Fruit fly (Drosophila melanogaster) whole organism, embryonic: ENCODE results near the gene CG4709.

Source experiments
- Aef1 ChIP-seq: fragments of 200-800 bp; sonication (Bioruptor generic); IDR thresholded peaks from 3 replicates; pipeline ENCODE4 v1.3.6; 2022; ENCODE audit warnings: missing biosample characterization, missing genetic modification characterization
- CG10543 ChIP-seq: fragments of 200-800 bp; sonication (Bioruptor generic); optimal IDR thresholded peaks from 3 replicates; lab custom pipeline; 2017; ENCODE audit warnings: missing biosample characterization, mild to moderate bottlenecking, missing genetic modification characterization, moderate library complexity
- CG10565 ChIP-seq: fragments of 200-800 bp; sonication (Bioruptor generic); optimal IDR thresholded peaks from 3 replicates; lab custom pipeline; 2016; ENCODE audit warnings: missing biosample characterization, mild to moderate bottlenecking, missing genetic modification characterization
- CG10979 ChIP-seq: fragments of 200-800 bp; sonication (Bioruptor generic); optimal IDR thresholded peaks from 2 replicates; lab custom pipeline; 2018; ENCODE audit warnings: missing biosample characterization, mild to moderate bottlenecking, missing genetic modification characterization, moderate library complexity
- CG12071 ChIP-seq: fragments of 200-800 bp; sonication (Bioruptor generic); optimal IDR thresholded peaks from 3 replicates; lab custom pipeline; 2018; ENCODE audit warnings: missing biosample characterization, mild to moderate bottlenecking, missing genetic modification characterization
- CG12744 ChIP-seq: fragments of 200-800 bp; sonication (Bioruptor generic); optimal IDR thresholded peaks from 2 replicates; lab custom pipeline; 2016; ENCODE audit warnings: missing biosample characterization, missing genetic modification characterization
- CG13424 ChIP-seq: fragments of 200-800 bp; sonication (Bioruptor generic); optimal IDR thresholded peaks from 2 replicates; lab custom pipeline; 2019; ENCODE audit warnings: missing biosample characterization, mild to moderate bottlenecking, missing genetic modification characterization, moderate library complexity
- CG14050 ChIP-seq: fragments of 200-800 bp; sonication (Bioruptor generic); IDR thresholded peaks from 3 replicates; pipeline ENCODE4 v1.3.6; 2022; ENCODE audit warnings: missing biosample characterization, missing genetic modification characterization
- CG1529 ChIP-seq: fragments of 200-800 bp; sonication (Bioruptor generic); optimal IDR thresholded peaks from 3 replicates; lab custom pipeline; 2018; ENCODE audit warnings: missing biosample characterization, missing genetic modification characterization
- CG17186 ChIP-seq: fragments of 200-800 bp; sonication (Bioruptor generic); optimal IDR thresholded peaks from 3 replicates; lab custom pipeline; 2017; ENCODE audit warnings: missing biosample characterization, missing genetic modification reagents, missing genetic modification characterization
- CG17328 ChIP-seq: fragments of 200-800 bp; sonication (Bioruptor generic); IDR thresholded peaks from 2 replicates; pipeline ENCODE4 v1.3.6; 2022; ENCODE audit warnings: missing biosample characterization, missing genetic modification characterization
- CG17385 ChIP-seq: fragments of 200-800 bp; sonication (Bioruptor generic); optimal IDR thresholded peaks from 3 replicates; lab custom pipeline; 2018; ENCODE audit warnings: missing biosample characterization, mild to moderate bottlenecking, missing genetic modification characterization
- CG17568 ChIP-seq: fragments of 200-800 bp; sonication (Bioruptor generic); optimal IDR thresholded peaks from 2 replicates; lab custom pipeline; 2018; ENCODE audit warnings: missing biosample characterization, mild to moderate bottlenecking, missing genetic modification characterization, moderate library complexity
- CG1792 ChIP-seq: fragments of 200-800 bp; sonication (Bioruptor generic); optimal IDR thresholded peaks from 2 replicates; lab custom pipeline; 2016; ENCODE audit warnings: missing biosample characterization, missing genetic modification characterization
- CG2120 ChIP-seq: fragments of 200-800 bp; sonication (Bioruptor generic); optimal IDR thresholded peaks from 3 replicates; lab custom pipeline; 2016; ENCODE audit warnings: missing biosample characterization, missing genetic modification characterization
- CG3995 ChIP-seq: fragments of 200-800 bp; sonication (Bioruptor generic); optimal IDR thresholded peaks from 3 replicates; lab custom pipeline; 2016; ENCODE audit warnings: missing biosample characterization, missing genetic modification characterization
- CG4424 ChIP-seq: fragments of 200-800 bp; sonication (Bioruptor generic); optimal IDR thresholded peaks from 3 replicates; lab custom pipeline; 2016; ENCODE audit warnings: missing biosample characterization, missing genetic modification characterization
- CG5953 ChIP-seq: fragments of 200-800 bp; sonication (Bioruptor generic); IDR thresholded peaks from 2 replicates; pipeline ENCODE4 v1.3.6; 2022; ENCODE audit warnings: missing biosample characterization, missing genetic modification characterization
- CG6791 ChIP-seq: fragments of 200-800 bp; sonication (Bioruptor generic); IDR thresholded peaks from 3 replicates; pipeline ENCODE4 v1.3.6; 2022; ENCODE audit warnings: missing biosample characterization, missing genetic modification characterization; ENCODE audit not compliant: partially characterized antibody
- CG7556 ChIP-seq: fragments of 200-800 bp; sonication (Bioruptor generic); optimal IDR thresholded peaks from 2 replicates; lab custom pipeline; 2017; ENCODE audit warnings: missing biosample characterization, mild to moderate bottlenecking, missing genetic modification characterization
- CG8924 ChIP-seq: fragments of 200-800 bp; optimal IDR thresholded peaks from 3 replicates; lab custom pipeline; 2019; ENCODE audit warnings: missing biosample characterization, mild to moderate bottlenecking, missing genetic modification characterization, moderate library complexity
- Dip3 ChIP-seq: fragments of 200-800 bp; sonication (Bioruptor generic); optimal IDR thresholded peaks from 3 replicates; lab custom pipeline; 2016; ENCODE audit warnings: missing biosample characterization, missing genetic modification characterization
- Fer3 ChIP-seq: fragments of 200-800 bp; sonication (Bioruptor generic); optimal IDR thresholded peaks from 2 replicates; lab custom pipeline; 2018; ENCODE audit warnings: missing biosample characterization, mild to moderate bottlenecking, missing genetic modification characterization, moderate library complexity
- Hr78 ChIP-seq, 2 experiments: fragments of 200-800 bp in 1 of 2; fragments of >200 bp in 1 of 2; sonication (Bioruptor generic) in 1 of 2; optimal IDR thresholded peaks; 2 replicates each; lab custom pipeline; 2017 to 2019; ENCODE audit warnings: missing biosample characterization in 2 of 2, missing genetic modification characterization in 2 of 2, mild to moderate bottlenecking in 1 of 2, moderate library complexity in 1 of 2
- Lhr ChIP-seq: fragments of 200-800 bp; sonication (Bioruptor generic); optimal IDR thresholded peaks from 3 replicates; lab custom pipeline; 2017; ENCODE audit warnings: mild to moderate bottlenecking, missing biosample characterization, missing genetic modification reagents, missing genetic modification characterization
- MBD-R2 ChIP-seq: fragments of 200-800 bp; sonication (Bioruptor generic); IDR thresholded peaks from 2 replicates; pipeline ENCODE4 v1.3.6; 2022; ENCODE audit warnings: missing biosample characterization, missing genetic modification characterization
- Neu2 ChIP-seq: fragments of 200-800 bp; sonication (Bioruptor generic); optimal IDR thresholded peaks from 3 replicates; lab custom pipeline; 2016; ENCODE audit warnings: missing biosample characterization, missing genetic modification characterization, borderline replicate concordance
- Nf-YA ChIP-seq: fragments of 200-800 bp; sonication (Bioruptor generic); IDR thresholded peaks from 2 replicates; pipeline ENCODE4 v1.3.6; 2022; ENCODE audit warnings: missing biosample characterization, missing genetic modification characterization
- NfI ChIP-seq: fragments of 200-800 bp; sonication (Bioruptor generic); optimal IDR thresholded peaks from 3 replicates; lab custom pipeline; 2018; ENCODE audit warnings: missing biosample characterization, mild to moderate bottlenecking, missing genetic modification characterization, moderate library complexity
- Side ChIP-seq: fragments of 200-800 bp; sonication (Bioruptor generic); optimal IDR thresholded peaks from 2 replicates; lab custom pipeline; 2016; ENCODE audit warnings: missing biosample characterization, missing genetic modification characterization
- Spps ChIP-seq: fragments of 200-800 bp; sonication (Bioruptor generic); optimal IDR thresholded peaks from 2 replicates; lab custom pipeline; 2018; ENCODE audit warnings: missing biosample characterization, mild to moderate bottlenecking, missing genetic modification characterization
- Sry-β ChIP-seq: fragments of 200-800 bp; sonication (Bioruptor generic); optimal IDR thresholded peaks from 2 replicates; lab custom pipeline; 2018; ENCODE audit warnings: missing biosample characterization, mild to moderate bottlenecking, missing genetic modification characterization, moderate library complexity
- Tbp ChIP-seq: fragments of >200 bp; optimal IDR thresholded peaks from 2 replicates; lab custom pipeline; 2018; ENCODE audit warnings: missing biosample characterization, missing genetic modification characterization
- ab ChIP-seq: fragments of 200-800 bp; sonication (Bioruptor generic); optimal IDR thresholded peaks from 2 replicates; lab custom pipeline; 2016; ENCODE audit warnings: missing biosample characterization, missing genetic modification characterization
- cwo ChIP-seq: fragments of 200-800 bp; sonication (Bioruptor generic); optimal IDR thresholded peaks from 3 replicates; lab custom pipeline; 2017; ENCODE audit warnings: missing biosample characterization, missing genetic modification characterization, mild to moderate bottlenecking, moderate library complexity, missing genetic modification reagents
- dati ChIP-seq: fragments of 200-800 bp; sonication (Bioruptor generic); IDR thresholded peaks from 2 replicates; pipeline ENCODE4 v1.3.6; 2022; ENCODE audit warnings: missing biosample characterization, missing genetic modification characterization
- dm ChIP-seq: fragments of 200-800 bp; sonication (Bioruptor generic); optimal IDR thresholded peaks from 3 replicates; lab custom pipeline; 2016; ENCODE audit warnings: missing biosample characterization, missing genetic modification characterization
- eyg ChIP-seq: fragments of 200-800 bp; sonication (Bioruptor generic); optimal IDR thresholded peaks from 3 replicates; lab custom pipeline; 2016; ENCODE audit warnings: missing biosample characterization, missing genetic modification characterization
- fd3F ChIP-seq: fragments of 200-800 bp; sonication (Bioruptor generic); optimal IDR thresholded peaks from 2 replicates; lab custom pipeline; 2018; ENCODE audit warnings: missing biosample characterization, mild to moderate bottlenecking, missing genetic modification characterization, moderate library complexity
- gro ChIP-seq: fragments of 200-800 bp; sonication (Bioruptor generic); optimal IDR thresholded peaks from 2 replicates; lab custom pipeline; 2016; ENCODE audit warnings: missing biosample characterization, missing genetic modification characterization
- hth ChIP-seq: fragments of >200 bp; optimal IDR thresholded peaks from 2 replicates; lab custom pipeline; 2017; ENCODE audit warnings: inconsistent platforms
- nmo ChIP-seq: fragments of 200-800 bp; sonication (Bioruptor generic); optimal IDR thresholded peaks from 2 replicates; lab custom pipeline; 2018; ENCODE audit warnings: missing biosample characterization, mild to moderate bottlenecking, missing genetic modification characterization, moderate library complexity
- phol ChIP-seq: fragments of 200-800 bp; sonication (Bioruptor generic); optimal IDR thresholded peaks from 3 replicates; lab custom pipeline; 2018; ENCODE audit warnings: missing biosample characterization, mild to moderate bottlenecking, missing genetic modification characterization, moderate library complexity
- pita ChIP-seq: fragments of 200-800 bp; sonication (Bioruptor generic); optimal IDR thresholded peaks from 2 replicates; lab custom pipeline; 2017; ENCODE audit warnings: missing biosample characterization, mild to moderate bottlenecking, missing genetic modification characterization
- pros ChIP-seq: fragments of 200-800 bp; sonication (Bioruptor generic); optimal IDR thresholded peaks from 3 replicates; lab custom pipeline; 2019; ENCODE audit warnings: missing biosample characterization, mild to moderate bottlenecking, missing genetic modification characterization, moderate library complexity
- psq ChIP-seq: fragments of 200-800 bp; sonication (Bioruptor generic); optimal IDR thresholded peaks from 2 replicates; lab custom pipeline; 2017; ENCODE audit warnings: missing biosample characterization, missing genetic modification characterization
- rib ChIP-seq: fragments of 200-800 bp; sonication (Bioruptor generic); IDR thresholded peaks from 2 replicates; pipeline ENCODE4 v1.3.6; 2022; ENCODE audit warnings: missing biosample characterization, missing genetic modification characterization
- tna ChIP-seq: fragments of 200-800 bp; sonication (Bioruptor generic); IDR thresholded peaks from 2 replicates; pipeline ENCODE4 v1.3.6; 2022; ENCODE audit warnings: missing biosample characterization, missing genetic modification characterization; ENCODE audit not compliant: partially characterized antibody
- zfh2 ChIP-seq: fragments of 200-800 bp; sonication (Bioruptor generic); optimal IDR thresholded peaks from 2 replicates; lab custom pipeline; 2016; ENCODE audit warnings: missing biosample characterization, missing genetic modification characterization

CG4709 gene

DNA sequence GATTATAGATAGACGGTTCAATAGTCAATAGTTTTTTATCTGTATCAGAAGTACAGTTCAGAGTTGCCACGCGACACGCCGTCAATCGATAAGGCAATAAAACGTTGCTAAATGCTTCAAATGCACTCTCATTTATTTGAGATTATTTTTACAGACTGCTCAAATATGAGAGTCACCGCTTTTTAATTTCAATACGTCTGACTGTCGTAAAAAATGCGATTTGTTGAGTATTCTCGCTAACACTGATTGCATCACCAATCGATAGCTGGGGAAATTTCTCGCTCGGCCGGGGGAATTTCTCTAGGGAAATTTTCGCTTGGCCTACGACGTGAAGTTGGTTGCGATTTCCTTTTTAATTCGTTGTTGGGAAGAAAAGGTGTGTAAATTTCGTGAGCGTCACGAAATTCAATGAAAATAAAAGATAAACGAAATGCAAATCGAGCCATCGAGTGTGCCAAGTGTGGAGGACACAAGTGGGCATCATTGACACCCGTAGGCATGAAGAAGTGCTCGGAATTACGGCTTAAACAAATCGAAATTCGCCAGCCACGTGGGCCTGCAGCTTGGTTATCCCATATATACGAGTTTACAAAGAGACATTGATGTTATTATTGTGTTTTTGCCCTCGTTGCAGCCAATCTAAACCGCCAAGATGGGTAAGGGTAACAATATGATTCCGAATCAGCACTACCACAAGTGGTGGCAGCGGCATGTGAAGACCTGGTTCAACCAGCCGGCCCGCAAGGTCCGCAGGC is 13.0 kb downstream of the CG4709 start, which contains the start of the genes Dref and RpL13 (continued):
- peak; percentile 75 for TF ChIP-seq CG4424
- TF ChIP-seq CG17385 (GFP tag; lab: Kevin White, UChicago): peak; percentile 92
- peak; percentile 57 for TF ChIP-seq Sry-β
- peak; percentile 72 for TF ChIP-seq Nf-YA (GFP tag; lab: Robert Waterston, UW)
- peak; percentile 69 for TF ChIP-seq MBD-R2 (GFP tag; lab: Robert Waterston, UW)
- TF ChIP-seq CG6791 (GFP tag; lab: Robert Waterston, UW): peak; percentile 69; the same call in 2 of the 3 replicates
- peak; percentile 27; the same call in 1 of the 2 replicates for TF ChIP-seq rib (GFP tag; lab: Robert Waterston, UW)
- TF ChIP-seq gro: peak; percentile 91
- peak; percentile 84 for TF ChIP-seq CG7556 (GFP tag; lab: Kevin White, UChicago)
- TF ChIP-seq Lhr (GFP tag; lab: Kevin White, UChicago): peak; percentile 80
- peak; percentile 79 for TF ChIP-seq CG1529
- TF ChIP-seq CG12744 (GFP tag; lab: Kevin White, UChicago): peak; percentile 80
- peak; percentile 96 for TF ChIP-seq dm (GFP tag; lab: Kevin White, UChicago)
- peak; percentile 85 for TF ChIP-seq CG8924 (tag; lab: Kevin White, UChicago)
- TF ChIP-seq hth: no peak
- TF ChIP-seq CG14050 (GFP tag; lab: Robert Waterston, UW): peak; percentile 69
- peak; percentile 89 for TF ChIP-seq CG17186 (GFP tag; lab: Kevin White, UChicago)
- peak; percentile 88 for TF ChIP-seq CG17328 (GFP tag; lab: Robert Waterston, UW)
- peak; percentile 60 for TF ChIP-seq pros (GFP tag; lab: Kevin White, UChicago)
- TF ChIP-seq zfh2: peak; percentile 83
- peak; percentile 81 for TF ChIP-seq cwo (GFP tag; lab: Kevin White, UChicago)
- peak; percentile 84 for TF ChIP-seq nmo (GFP tag; lab: Kevin White, UChicago)
- TF ChIP-seq CG2120 (GFP tag; lab: Kevin White, UChicago): peak; percentile 85
- TF ChIP-seq Side (GFP tag; lab: Kevin White, UChicago): peak; percentile 93
- TF ChIP-seq eyg (GFP tag; lab: Kevin White, UChicago): peak; percentile 89
- TF ChIP-seq Neu2 (GFP tag; lab: Kevin White, UChicago): peak; percentile 52
- no peak for TF ChIP-seq Tbp
- TF ChIP-seq CG17568: no peak
- TF ChIP-seq Hr78 (GFP tag; optimal IDR thresholded peaks at IDR 0.05; lab: Kevin White, UChicago): peak in 1 of 2 experiments; percentile 47
- no peak for TF ChIP-seq pita (GFP tag; lab: Kevin White, UChicago)
- TF ChIP-seq CG10979 (tag; lab: Kevin White, UChicago): peak; percentile 75
- TF ChIP-seq CG1792 (GFP tag; lab: Kevin White, UChicago): peak; percentile 70
- peak; percentile 80 for TF ChIP-seq Dip3 (GFP tag; lab: Kevin White, UChicago)
- peak; percentile 17 for TF ChIP-seq ab (GFP tag; lab: Kevin White, UChicago)
- no peak for TF ChIP-seq CG10565 (GFP tag; lab: Kevin White, UChicago)
- TF ChIP-seq Aef1: peak; percentile 47
- TF ChIP-seq tna (GFP tag; lab: Robert Waterston, UW): peak; percentile 75; the same call in 1 of the 2 replicates
- TF ChIP-seq CG12071 (GFP tag; lab: Kevin White, UChicago): peak; percentile 94
- TF ChIP-seq psq (GFP tag; lab: Kevin White, UChicago): peak; percentile 44
- TF ChIP-seq phol (tag; lab: Kevin White, UChicago): peak; percentile 74
- TF ChIP-seq Fer3 (tag; lab: Kevin White, UChicago): peak; percentile 89
- peak; percentile 74 for TF ChIP-seq fd3F (GFP tag; lab: Kevin White, UChicago)
- TF ChIP-seq CG10543 (GFP tag; lab: Kevin White, UChicago): peak; percentile 98
- peak; percentile 80 for TF ChIP-seq CG13424 (tag; lab: Kevin White, UChicago)
- TF ChIP-seq NfI (GFP tag; lab: Kevin White, UChicago): peak; percentile 94
- TF ChIP-seq dati (GFP tag; lab: Robert Waterston, UW): peak; percentile 71
- TF ChIP-seq Spps (tag; lab: Kevin White, UChicago): peak; percentile 74
- peak; percentile 73 for TF ChIP-seq CG5953 (GFP tag; lab: Robert Waterston, UW)
- TF ChIP-seq CG3995 (GFP tag; lab: Kevin White, UChicago): peak; percentile 77
